Worm (Caenorhabditis elegans) whole organism, early embryonic: ENCODE data around the gene try-13.

ENCODE experiments used
- F13C5.2 ChIP-seq: sonication (generic microtip); optimal IDR thresholded peaks from 2 replicates; lab custom pipeline; 2017; ENCODE audit warnings: mild to moderate bottlenecking, missing genetic modification characterization, inconsistent platforms, missing compliant biosample characterization
- aly-1 ChIP-seq: sonication (generic microtip); optimal IDR thresholded peaks from 2 replicates; lab custom pipeline; 2016; ENCODE audit warnings: missing genetic modification characterization, missing compliant biosample characterization
- ama-1 ChIP-seq: fragments of 150-350 bp; optimal IDR thresholded peaks from 2 replicates; lab custom pipeline; 2014
- ceh-13 ChIP-seq: fragments of 200-800 bp; sonication (Bioruptor generic); optimal IDR thresholded peaks from 2 replicates; lab custom pipeline; 2018; ENCODE audit warnings: mild to moderate bottlenecking, missing genetic modification characterization, missing compliant biosample characterization
- ceh-36 ChIP-seq: sonication (generic microtip); optimal IDR thresholded peaks from 2 replicates; lab custom pipeline; 2016; ENCODE audit warnings: missing genetic modification characterization, inconsistent platforms, missing compliant biosample characterization
- hnd-1 ChIP-seq: sonication (generic microtip); optimal IDR thresholded peaks from 2 replicates; lab custom pipeline; 2016; ENCODE audit warnings: missing genetic modification characterization, missing compliant biosample characterization
- pes-1 ChIP-seq: fragments of 200-800 bp; sonication (Bioruptor generic); IDR thresholded peaks from 2 replicates; pipeline ENCODE4 v1.3.6; 2022; ENCODE audit warnings: missing genetic modification reagents, missing genetic modification characterization, missing compliant biosample characterization
- scrt-1 ChIP-seq: fragments of 200-800 bp; sonication (Bioruptor generic); IDR thresholded peaks from 2 replicates; pipeline ENCODE4 v1.3.6; 2022; ENCODE audit warnings: missing genetic modification characterization, missing compliant biosample characterization
- sea-1 ChIP-seq: fragments of 200-800 bp; sonication (Bioruptor generic); conservative IDR thresholded peaks from 2 replicates; pipeline ENCODE4 v1.3.6; 2022; ENCODE audit warnings: missing genetic modification characterization, missing compliant biosample characterization
- tbx-11 ChIP-seq: fragments of 200-800 bp; sonication (Bioruptor generic); IDR thresholded peaks from 2 replicates; pipeline ENCODE4 v1.3.6; 2022; ENCODE audit warnings: missing genetic modification characterization, missing compliant biosample characterization

DNA sequence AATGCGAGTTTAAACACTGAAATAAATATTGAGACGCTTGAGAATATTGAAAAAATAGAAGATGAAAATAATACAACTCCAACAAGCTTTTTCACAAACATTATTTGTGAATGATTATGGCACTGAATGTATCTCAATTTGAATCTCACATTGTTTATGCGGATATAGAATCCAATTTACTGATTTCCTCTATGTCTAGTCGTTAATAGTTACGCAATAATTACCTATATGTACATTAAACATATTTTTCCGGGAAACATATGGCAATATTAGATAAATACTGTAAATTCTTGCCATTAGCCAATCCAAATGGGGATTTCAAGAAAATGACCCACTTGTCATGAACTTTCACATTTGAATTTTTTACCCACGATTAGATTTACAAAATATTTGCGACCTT is 44.5 kb upstream of the try-13 start, which contains the start of gene srx-9:
- no peak for TF ChIP-seq ama-1
- no peak for TF ChIP-seq scrt-1
- no peak for TF ChIP-seq tbx-11 (GFP tag; lab: Robert Waterston, UW)
- no peak for TF ChIP-seq F13C5.2 (tag; lab: Kevin White, UChicago)
- TF ChIP-seq pes-1 (GFP tag; lab: Robert Waterston, UW) = no peak
- TF ChIP-seq ceh-36 (tag; lab: Kevin White, UChicago) = no peak
- TF ChIP-seq sea-1 (GFP tag; lab: Robert Waterston, UW) = no peak
- no peak for TF ChIP-seq hnd-1 (tag; lab: Kevin White, UChicago)
- no peak for TF ChIP-seq ceh-13 (GFP tag; lab: Kevin White, UChicago)
- TF ChIP-seq aly-1 (tag; lab: Kevin White, UChicago) = no peak
